Worm (Caenorhabditis elegans) whole organism, young adult: ENCODE measurements around the gene npr-21.

Experiments
- F57A8.1 ChIP-seq: fragments of 200-800 bp; sonication (Bioruptor generic); optimal IDR thresholded peaks from 2 replicates; lab custom pipeline; 2018; ENCODE audit warnings: mild to moderate bottlenecking, missing genetic modification characterization, moderate library complexity, missing compliant biosample characterization
- K11D2.4 ChIP-seq: fragments of 200-800 bp; sonication (Bioruptor generic); IDR thresholded peaks from 2 replicates; pipeline ENCODE4 v1.3.6; 2022; ENCODE audit warnings: missing genetic modification reagents, missing genetic modification characterization, missing compliant biosample characterization
- Y67H2A.10 ChIP-seq: fragments of 200-800 bp; sonication (Bioruptor generic); conservative IDR thresholded peaks from 2 replicates; pipeline ENCODE4 v1.3.6; 2022; ENCODE audit warnings: missing genetic modification reagents, missing genetic modification characterization, missing compliant biosample characterization
- akir-1 ChIP-seq: fragments of 200-800 bp; sonication (Bioruptor generic); optimal IDR thresholded peaks from 2 replicates; lab custom pipeline; 2018; ENCODE audit warnings: mild to moderate bottlenecking, missing genetic modification characterization, moderate library complexity, missing compliant biosample characterization
- ama-1 ChIP-seq, 3 experiments: fragments of 150-350 bp in 1 of 3; sonication (generic microtip) in 2 of 3; optimal IDR thresholded peaks; 2 replicates each; lab custom pipeline; 2014 to 2018; ENCODE audit warnings: missing biosample characterization in 2 of 3, missing genetic modification characterization in 2 of 3, missing genetic modification reagents in 2 of 3
- aptf-2 ChIP-seq: fragments of 200-800 bp; sonication (Bioruptor generic); conservative IDR thresholded peaks from 2 replicates; pipeline ENCODE4 v1.3.6; 2022; ENCODE audit warnings: missing genetic modification reagents, missing genetic modification characterization, missing compliant biosample characterization
- atf-7 ChIP-seq: sonication (generic microtip); optimal IDR thresholded peaks from 2 replicates; lab custom pipeline; 2017; ENCODE audit warnings: mild to moderate bottlenecking, missing genetic modification characterization, missing compliant biosample characterization
- attf-6 ChIP-seq: fragments of 200-800 bp; sonication (Bioruptor generic); IDR thresholded peaks from 2 replicates; pipeline ENCODE4 v1.3.6; 2022; ENCODE audit warnings: missing genetic modification reagents, missing genetic modification characterization, missing compliant biosample characterization
- ccch-3 ChIP-seq: fragments of 200-800 bp; sonication (Bioruptor generic); optimal IDR thresholded peaks from 2 replicates; lab custom pipeline; 2018; ENCODE audit warnings: mild to moderate bottlenecking, missing genetic modification characterization, missing compliant biosample characterization
- cebp-1 ChIP-seq, 2 experiments: fragments of 200-800 bp in 1 of 2; sonication (Bioruptor generic) in 1 of 2; sonication (generic microtip) in 1 of 2; IDR thresholded peaks in 1 of 2; optimal IDR thresholded peaks in 1 of 2; 2 replicates each; pipeline versions ENCODE4 v1.3.6 to Lab custom; 2017 to 2022; ENCODE audit warnings: missing compliant biosample characterization in 2 of 2, missing genetic modification characterization in 2 of 2, mild to moderate bottlenecking in 1 of 2, missing genetic modification reagents in 1 of 2, moderate library complexity in 1 of 2
- ceh-27 ChIP-seq: fragments of 200-800 bp; sonication (Bioruptor generic); optimal IDR thresholded peaks from 2 replicates; lab custom pipeline; 2018; ENCODE audit warnings: mild to moderate bottlenecking, missing genetic modification characterization, moderate library complexity, missing compliant biosample characterization
- dox-1 ChIP-seq: fragments of 200-800 bp; sonication (Bioruptor generic); IDR thresholded peaks from 2 replicates; pipeline ENCODE4 v1.3.6; 2022; ENCODE audit warnings: missing genetic modification reagents, missing genetic modification characterization, missing compliant biosample characterization
- efl-1 ChIP-seq: fragments of 150-350 bp; optimal IDR thresholded peaks from 2 replicates; lab custom pipeline; 2014; ENCODE audit warnings: missing biosample characterization, missing genetic modification reagents, missing genetic modification characterization
- egl-44 ChIP-seq: fragments of 200-800 bp; sonication (Bioruptor generic); IDR thresholded peaks from 2 replicates; pipeline ENCODE4 v1.3.6; 2022; ENCODE audit warnings: missing genetic modification reagents, missing genetic modification characterization, missing compliant biosample characterization
- ets-4 ChIP-seq: fragments of 200-800 bp; sonication (Bioruptor generic); optimal IDR thresholded peaks from 2 replicates; lab custom pipeline; 2018; ENCODE audit warnings: mild to moderate bottlenecking, missing genetic modification characterization, missing compliant biosample characterization
- fkh-3 ChIP-seq: sonication (generic microtip); optimal IDR thresholded peaks from 2 replicates; lab custom pipeline; 2016; ENCODE audit warnings: mild to moderate bottlenecking, missing genetic modification characterization, missing compliant biosample characterization
- hlh-26 ChIP-seq: fragments of 200-800 bp; sonication (Bioruptor generic); conservative IDR thresholded peaks from 2 replicates; pipeline ENCODE4 v1.3.6; 2022; ENCODE audit warnings: missing genetic modification reagents, missing genetic modification characterization, missing compliant biosample characterization
- hrde-1 ChIP-seq: sonication (generic microtip); optimal IDR thresholded peaks from 2 replicates; lab custom pipeline; 2016; ENCODE audit warnings: missing genetic modification characterization, mild to moderate bottlenecking, missing compliant biosample characterization, moderate library complexity, missing genotype, missing genetic modification reagents, borderline replicate concordance
- let-607 ChIP-seq, 2 experiments: fragments of 200-800 bp in 1 of 2; sonication (Bioruptor generic) in 1 of 2; sonication (generic microtip) in 1 of 2; optimal IDR thresholded peaks; 2 replicates each; lab custom pipeline; 2016 to 2018; ENCODE audit warnings: mild to moderate bottlenecking in 2 of 2, missing compliant biosample characterization in 2 of 2, missing genetic modification characterization in 2 of 2, moderate library complexity in 2 of 2, missing genotype in 1 of 2
- lin-26 ChIP-seq: fragments of 200-800 bp; sonication (Bioruptor generic); IDR thresholded peaks from 2 replicates; pipeline ENCODE4 v1.3.6; 2022; ENCODE audit warnings: missing genetic modification reagents, missing genetic modification characterization, missing compliant biosample characterization
- lin-54 ChIP-seq: fragments of 200-800 bp; sonication (Bioruptor generic); optimal IDR thresholded peaks from 2 replicates; lab custom pipeline; 2018; ENCODE audit warnings: mild to moderate bottlenecking, missing genetic modification characterization, missing compliant biosample characterization
- lsy-27 ChIP-seq: sonication (generic microtip); optimal IDR thresholded peaks from 2 replicates; lab custom pipeline; 2017; ENCODE audit warnings: missing genetic modification characterization, mild to moderate bottlenecking, missing compliant biosample characterization, antibody characterized with exemption, missing genotype, borderline replicate concordance; ENCODE audit not compliant: insufficient read depth
- madf-6 ChIP-seq: fragments of 200-800 bp; sonication (Bioruptor generic); IDR thresholded peaks from 2 replicates; pipeline ENCODE4 v1.3.6; 2022; ENCODE audit warnings: missing genetic modification reagents, missing genetic modification characterization, missing compliant biosample characterization
- madf-8 ChIP-seq: fragments of 200-800 bp; sonication (Bioruptor generic); conservative IDR thresholded peaks from 2 replicates; pipeline ENCODE4 v1.3.6; 2022; ENCODE audit warnings: missing genetic modification reagents, missing genetic modification characterization, missing compliant biosample characterization
- nfyb-1 ChIP-seq: fragments of 200-800 bp; sonication (Bioruptor generic); IDR thresholded peaks from 2 replicates; pipeline ENCODE4 v1.3.6; 2022; ENCODE audit warnings: missing genetic modification reagents, missing genetic modification characterization, missing compliant biosample characterization
- nhr-120 ChIP-seq: fragments of 200-800 bp; sonication (Bioruptor generic); IDR thresholded peaks from 2 replicates; pipeline ENCODE4 v1.3.6; 2022; ENCODE audit warnings: missing genetic modification characterization, missing compliant biosample characterization
- nhr-27 ChIP-seq: fragments of 200-800 bp; sonication (Bioruptor generic); optimal IDR thresholded peaks from 2 replicates; lab custom pipeline; 2018; ENCODE audit warnings: mild to moderate bottlenecking, missing genetic modification characterization, moderate library complexity, missing compliant biosample characterization
- nhr-80 ChIP-seq: sonication (generic microtip); optimal IDR thresholded peaks from 2 replicates; lab custom pipeline; 2016; ENCODE audit warnings: missing genetic modification characterization, missing compliant biosample characterization
- nhr-90 ChIP-seq: sonication (generic microtip); optimal IDR thresholded peaks from 2 replicates; lab custom pipeline; 2016; ENCODE audit warnings: missing genotype, mild to moderate bottlenecking, missing genetic modification characterization, missing compliant biosample characterization
- pbrm-1 ChIP-seq: fragments of 200-800 bp; sonication (Bioruptor generic); IDR thresholded peaks from 2 replicates; pipeline ENCODE4 v1.3.6; 2022; ENCODE audit warnings: missing genetic modification reagents, missing genetic modification characterization, missing compliant biosample characterization
- sdz-38 ChIP-seq: sonication (generic microtip); optimal IDR thresholded peaks from 2 replicates; lab custom pipeline; 2016; ENCODE audit warnings: missing genotype, missing genetic modification characterization, missing compliant biosample characterization
- snpc-4 ChIP-seq, 5 experiments: fragments of 150-350 bp in 1 of 5; sonication (generic microtip) in 4 of 5; optimal IDR thresholded peaks; 2 replicates each; lab custom pipeline; 2014 to 2018; ENCODE audit warnings: missing genetic modification characterization in 5 of 5, missing biosample characterization in 3 of 5, antibody characterized with exemption in 2 of 5, mild to moderate bottlenecking in 2 of 5, missing compliant biosample characterization in 2 of 5, missing genotype in 2 of 5, moderate library complexity in 2 of 5, missing genetic modification reagents in 1 of 5
- sptf-2 ChIP-seq: fragments of 200-800 bp; sonication (Bioruptor generic); optimal IDR thresholded peaks from 2 replicates; lab custom pipeline; 2018; ENCODE audit warnings: mild to moderate bottlenecking, missing genetic modification characterization, missing compliant biosample characterization
- unc-130 ChIP-seq: sonication (generic microtip); optimal IDR thresholded peaks from 2 replicates; lab custom pipeline; 2016; ENCODE audit warnings: missing genetic modification reagents, missing genetic modification characterization, missing compliant biosample characterization
- xnd-1 ChIP-seq: sonication (generic microtip); optimal IDR thresholded peaks from 2 replicates; lab custom pipeline; 2016; ENCODE audit warnings: missing genotype, missing genetic modification reagents, missing genetic modification characterization, missing compliant biosample characterization
- zim-3 ChIP-seq: sonication (generic microtip); optimal IDR thresholded peaks from 2 replicates; lab custom pipeline; 2017; ENCODE audit warnings: mild to moderate bottlenecking, missing genetic modification characterization, moderate library complexity, missing compliant biosample characterization
- ztf-18 ChIP-seq: sonication (generic microtip); optimal IDR thresholded peaks from 2 replicates; lab custom pipeline; 2016; ENCODE audit warnings: missing genotype, mild to moderate bottlenecking, missing genetic modification characterization, missing compliant biosample characterization
- ztf-22 ChIP-seq: fragments of 200-800 bp; sonication (Bioruptor generic); optimal IDR thresholded peaks from 2 replicates; lab custom pipeline; 2018; ENCODE audit warnings: mild to moderate bottlenecking, missing genetic modification characterization, moderate library complexity, missing compliant biosample characterization

Gene npr-21

ce11 chrX:17197824-17198223 is 40.1 kb upstream of the npr-21 start (continued):
- TF ChIP-seq K11D2.4, result 0 out of 2 replicates have a peak, but pooled peaks have one; percentile 30
- TF ChIP-seq ets-4, result peak; percentile 31
- TF ChIP-seq efl-1 (GFP tag; lab: Kevin White, UChicago), result no peak
- peak; percentile 94 to 97 for TF ChIP-seq let-607 (tag; optimal IDR thresholded peaks at IDR 0.05; lab: Kevin White, UChicago)
- no peak for TF ChIP-seq ama-1 (optimal IDR thresholded peaks at IDR 0.05; lab: Kevin White, UChicago)
- TF ChIP-seq ama-1 (GFP tag; optimal IDR thresholded peaks at IDR 0.05; lab: Kevin White, UChicago), result no peak
- no peak for TF ChIP-seq ztf-18 (tag; lab: Kevin White, UChicago)
- TF ChIP-seq zim-3 (tag; lab: Kevin White, UChicago), result no peak
- no peak for TF ChIP-seq lin-54 (GFP tag; lab: Kevin White, UChicago)
- TF ChIP-seq fkh-3, result no peak
- TF ChIP-seq atf-7 (tag; lab: Kevin White, UChicago), result no peak
- TF ChIP-seq nhr-90 (tag; lab: Kevin White, UChicago), result peak; percentile 26
- TF ChIP-seq lin-26 (GFP tag; lab: Robert Waterston, UW), result no peak
- no peak for TF ChIP-seq pbrm-1 (GFP tag; lab: Robert Waterston, UW)
- no peak for TF ChIP-seq ztf-22
- no peak for TF ChIP-seq nfyb-1 (GFP tag; lab: Robert Waterston, UW)
- TF ChIP-seq nhr-27 (tag; lab: Kevin White, UChicago), result no peak
- TF ChIP-seq madf-6 (GFP tag; lab: Robert Waterston, UW), result no peak
- TF ChIP-seq nhr-120 (GFP tag; lab: Robert Waterston, UW), result no peak
- TF ChIP-seq unc-130 (GFP tag; lab: Kevin White, UChicago), result no peak
- peak; percentile 97 for TF ChIP-seq nhr-80
- TF ChIP-seq dox-1 (GFP tag; lab: Robert Waterston, UW), result peak; percentile 84
- no peak for TF ChIP-seq ccch-3 (GFP tag; lab: Kevin White, UChicago)
- TF ChIP-seq cebp-1 (GFP tag; IDR thresholded peaks at IDR 0.05; lab: Robert Waterston, UW), result 0 out of 2 replicates have a peak, but pooled peaks have one; percentile 14
- no peak for TF ChIP-seq cebp-1 (tag; optimal IDR thresholded peaks at IDR 0.05; lab: Kevin White, UChicago)
- no peak for TF ChIP-seq attf-6
- no peak for TF ChIP-seq hrde-1 (tag; lab: Kevin White, UChicago)
- TF ChIP-seq lsy-27 (tag; lab: Kevin White, UChicago), result no peak
- no peak for TF ChIP-seq aptf-2 (GFP tag; lab: Robert Waterston, UW)

ce11 chrX:17195080-17195479 is 37.3 kb upstream of the npr-21 start, which contains the start of gene B0302.5:
Gene B0302.5, minus strand, starts transcription at chrX:17195137.
- no peak for TF ChIP-seq ceh-27 (GFP tag; lab: Kevin White, UChicago)
- no peak for TF ChIP-seq xnd-1 (tag; lab: Kevin White, UChicago)
- peak in 1 of 2 experiments; percentile 26 for TF ChIP-seq let-607 (tag; optimal IDR thresholded peaks at IDR 0.05; lab: Kevin White, UChicago)
- TF ChIP-seq sdz-38 (tag; lab: Kevin White, UChicago), result no peak
- TF ChIP-seq ets-4, result no peak
- TF ChIP-seq Y67H2A.10 (GFP tag; lab: Robert Waterston, UW), result no peak
- no peak for TF ChIP-seq akir-1 (GFP tag; lab: Kevin White, UChicago)
- peak; percentile 84 for TF ChIP-seq nhr-80
- TF ChIP-seq K11D2.4, result no peak
- TF ChIP-seq zim-3 (tag; lab: Kevin White, UChicago), result no peak

DNA sequence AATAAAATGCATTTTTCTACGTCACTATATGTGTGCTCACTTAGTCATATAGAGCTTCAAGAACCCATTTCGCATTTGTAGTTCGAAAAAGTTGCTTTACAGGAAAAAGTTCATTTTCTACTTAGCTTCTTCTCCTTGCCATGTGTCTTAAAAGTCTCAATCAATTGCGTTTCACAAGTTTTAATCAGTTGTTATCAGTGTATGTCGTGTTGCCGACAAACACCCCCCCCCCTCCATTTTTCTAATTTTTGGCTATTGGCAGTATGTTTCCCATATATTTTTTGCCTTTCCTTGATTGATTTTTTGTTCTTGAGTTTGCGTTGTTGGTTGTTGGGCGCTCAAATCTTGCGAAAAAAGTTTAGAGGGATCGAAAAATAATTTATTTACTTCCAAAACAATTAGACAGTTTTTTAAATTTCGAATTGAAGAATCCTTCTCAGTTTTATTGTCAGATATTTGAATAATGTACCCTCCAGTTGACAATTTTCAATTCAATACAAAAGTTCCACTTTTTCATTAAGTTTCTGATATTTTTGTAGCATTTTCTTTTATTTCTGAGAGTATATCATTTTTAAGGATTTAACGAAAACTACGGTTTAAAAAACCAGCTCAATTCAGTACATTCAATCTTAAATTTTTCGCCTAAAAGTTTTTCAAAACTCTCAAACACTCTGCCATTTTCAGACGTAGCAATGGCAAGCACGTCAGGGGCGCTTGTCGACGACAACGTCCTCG is 28.1 kb upstream of the npr-21 start, which contains the start of gene sid-3:
Gene sid-3, plus strand, starts transcription at position 685 of the 735 bp plus-strand sequence.
- TF ChIP-seq dox-1 (GFP tag; lab: Robert Waterston, UW) (peak; percentile 42; the same call in 1 of the 2 replicates), snpc-4 (GFP tag; optimal IDR thresholded peaks at IDR 0.05; lab: Kevin White, UChicago) (no peak), snpc-4 (tag; optimal IDR thresholded peaks at IDR 0.05; lab: Kevin White, UChicago) (peak in 1 of 4 experiments; percentile 3), hlh-26 (no peak), cebp-1 (GFP tag; IDR thresholded peaks at IDR 0.05; lab: Robert Waterston, UW) (no peak), cebp-1 (tag; optimal IDR thresholded peaks at IDR 0.05; lab: Kevin White, UChicago) (peak; percentile 16), madf-8 (GFP tag; lab: Robert Waterston, UW) (no peak), let-607 (tag; optimal IDR thresholded peaks at IDR 0.05; lab: Kevin White, UChicago) (no peak), sptf-2 (GFP tag; lab: Kevin White, UChicago) (no peak), F57A8.1 (GFP tag; lab: Kevin White, UChicago) (no peak), nhr-80 (peak; percentile 89), egl-44 (GFP tag; lab: Robert Waterston, UW) (no peak), attf-6 (no peak), hrde-1 (tag; lab: Kevin White, UChicago) (no peak)
